Worm (Caenorhabditis elegans) whole organism, L3 larva: ENCODE data around the gene mbf-1.

Experiments used
- R02D3.7 ChIP-seq: fragments of 150-350 bp; optimal IDR thresholded peaks from 2 replicates; lab custom pipeline; 2014; ENCODE audit warnings: missing biosample characterization, missing genetic modification characterization
- ama-1 ChIP-seq: fragments of 150-350 bp; optimal IDR thresholded peaks from 2 replicates; lab custom pipeline; 2018
- ceh-16 ChIP-seq: sonication (generic microtip); optimal IDR thresholded peaks from 2 replicates; lab custom pipeline; 2017; ENCODE audit warnings: missing biosample characterization, missing genetic modification characterization
- ceh-28 ChIP-seq: fragments of 150-350 bp; optimal IDR thresholded peaks from 2 replicates; lab custom pipeline; 2014; ENCODE audit warnings: missing biosample characterization, missing genetic modification reagents, missing genetic modification characterization
- egl-5 ChIP-seq: fragments of 150-350 bp; optimal IDR thresholded peaks from 2 replicates; lab custom pipeline; 2017; ENCODE audit warnings: missing biosample characterization, missing genetic modification reagents, missing genetic modification characterization, inconsistent platforms
- elt-1 ChIP-seq: fragments of 150-350 bp; optimal IDR thresholded peaks from 2 replicates; lab custom pipeline; 2014; ENCODE audit warnings: missing biosample characterization, missing genetic modification characterization
- elt-2 ChIP-seq: sonication (generic microtip); optimal IDR thresholded peaks from 2 replicates; lab custom pipeline; 2016; ENCODE audit warnings: missing genetic modification reagents, mild to moderate bottlenecking, missing genetic modification characterization, missing compliant biosample characterization
- elt-3 ChIP-seq, 3 experiments: fragments of 150-350 bp in 1 of 3; sonication (generic microtip) in 2 of 3; optimal IDR thresholded peaks; 2 replicates in 2 of 3; 4 replicates in 1 of 3; lab custom pipeline; 2014 to 2017; ENCODE audit warnings: missing biosample characterization in 3 of 3, missing genetic modification characterization in 3 of 3
- eor-1 ChIP-seq, 2 experiments: fragments of 150-350 bp; optimal IDR thresholded peaks; 2 replicates each; lab custom pipeline; 2014 to 2018; ENCODE audit warnings: missing biosample characterization in 2 of 2, missing genetic modification characterization in 2 of 2
- fkh-10 ChIP-seq: sonication (generic microtip); optimal IDR thresholded peaks from 2 replicates; lab custom pipeline; 2017; ENCODE audit warnings: missing biosample characterization, missing genetic modification reagents, missing genetic modification characterization
- fos-1 ChIP-seq: fragments of 150-350 bp; optimal IDR thresholded peaks from 2 replicates; lab custom pipeline; 2014; ENCODE audit warnings: missing biosample characterization, missing genetic modification characterization
- hmg-11 ChIP-seq: sonication (generic microtip); optimal IDR thresholded peaks from 2 replicates; lab custom pipeline; 2016; ENCODE audit warnings: missing genetic modification characterization, missing compliant biosample characterization
- jun-1 ChIP-seq: fragments of 150-350 bp; optimal IDR thresholded peaks from 2 replicates; lab custom pipeline; 2014; ENCODE audit warnings: missing biosample characterization, missing genetic modification reagents, missing genetic modification characterization
- lin-15B ChIP-seq: fragments of 150-350 bp; optimal IDR thresholded peaks from 2 replicates; lab custom pipeline; 2014; ENCODE audit warnings: missing biosample characterization, missing genetic modification characterization
- lsy-12 ChIP-seq: sonication (generic microtip); optimal IDR thresholded peaks from 2 replicates; lab custom pipeline; 2016; ENCODE audit warnings: mild to moderate bottlenecking, missing genetic modification characterization, missing compliant biosample characterization
- nfya-1 ChIP-seq: sonication (generic microtip); optimal IDR thresholded peaks from 2 replicates; lab custom pipeline; 2017; ENCODE audit warnings: missing genetic modification characterization, mild to moderate bottlenecking, missing compliant biosample characterization, antibody characterized with exemption, moderate library complexity; ENCODE audit not compliant: insufficient read depth
- nhr-12 ChIP-seq: fragments of 150-350 bp; optimal IDR thresholded peaks from 2 replicates; lab custom pipeline; 2014; ENCODE audit warnings: missing biosample characterization, missing genetic modification characterization
- nhr-23 ChIP-seq: fragments of 150-350 bp; optimal IDR thresholded peaks from 2 replicates; lab custom pipeline; 2014; ENCODE audit warnings: missing biosample characterization, missing genetic modification reagents, missing genetic modification characterization
- nhr-237 ChIP-seq: fragments of 150-350 bp; optimal IDR thresholded peaks from 2 replicates; lab custom pipeline; 2014; ENCODE audit warnings: missing biosample characterization, missing genetic modification characterization
- nhr-25 ChIP-seq: sonication (generic microtip); optimal IDR thresholded peaks from 2 replicates; lab custom pipeline; 2017; ENCODE audit warnings: missing biosample characterization, missing genetic modification characterization
- nhr-43 ChIP-seq: sonication (generic microtip); optimal IDR thresholded peaks from 2 replicates; lab custom pipeline; 2016; ENCODE audit warnings: mild to moderate bottlenecking, missing genetic modification characterization, missing compliant biosample characterization; ENCODE audit not compliant: poor library complexity, severe bottlenecking
- nhr-76 ChIP-seq: fragments of 150-350 bp; sonication (generic microtip); optimal IDR thresholded peaks from 5 replicates; lab custom pipeline; 2014; ENCODE audit warnings: missing biosample characterization, missing genetic modification characterization
- pha-4 ChIP-seq: fragments of 150-350 bp; optimal IDR thresholded peaks from 2 replicates; lab custom pipeline; 2014; ENCODE audit warnings: missing biosample characterization, missing genetic modification reagents, missing genetic modification characterization
- pqm-1 ChIP-seq: fragments of 150-350 bp; optimal IDR thresholded peaks from 2 replicates; lab custom pipeline; 2017; ENCODE audit warnings: missing biosample characterization, missing genetic modification characterization, inconsistent platforms
- sea-2 ChIP-seq: fragments of 150-350 bp; sonication (generic microtip); optimal IDR thresholded peaks from 4 replicates; lab custom pipeline; 2014; ENCODE audit warnings: missing biosample characterization, missing genetic modification reagents, missing genetic modification characterization
- snpc-4 ChIP-seq: fragments of 150-350 bp; optimal IDR thresholded peaks from 2 replicates; lab custom pipeline; 2014; ENCODE audit warnings: missing biosample characterization, missing genetic modification characterization
- unc-39 ChIP-seq: sonication (generic microtip); optimal IDR thresholded peaks from 4 replicates; lab custom pipeline; 2017; ENCODE audit warnings: missing biosample characterization, missing genetic modification characterization
- unc-62 ChIP-seq: fragments of 150-350 bp; sonication (generic microtip); optimal IDR thresholded peaks from 4 replicates; lab custom pipeline; 2014; ENCODE audit warnings: missing biosample characterization, missing genetic modification reagents, missing genetic modification characterization
- zag-1 ChIP-seq: fragments of 150-350 bp; optimal IDR thresholded peaks from 2 replicates; lab custom pipeline; 2014; ENCODE audit warnings: missing biosample characterization, missing genetic modification characterization
- ztf-11 ChIP-seq: fragments of 150-350 bp; optimal IDR thresholded peaks from 2 replicates; lab custom pipeline; 2014; ENCODE audit warnings: missing biosample characterization, missing genetic modification characterization

The mbf-1 gene

DNA sequence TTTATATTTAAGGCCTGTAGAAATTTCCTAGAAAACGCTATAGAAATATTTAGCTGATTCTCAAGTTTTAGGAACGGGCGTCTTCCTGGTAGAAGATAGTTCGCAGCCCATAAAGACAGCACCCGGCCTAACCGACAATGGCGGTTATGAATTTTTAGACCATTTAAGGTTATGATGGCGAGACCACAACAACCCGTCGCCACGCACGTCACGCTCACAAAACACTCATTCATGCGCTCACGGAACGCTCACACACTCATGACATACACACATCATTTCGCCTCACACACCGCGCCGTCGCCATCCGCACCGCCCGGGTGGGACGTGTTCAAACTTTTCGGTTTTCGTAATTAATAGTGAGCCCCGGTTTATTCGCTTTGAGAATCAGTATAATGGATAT lies 43.5 kb upstream of the mbf-1 start:
- TF ChIP-seq ceh-16 (tag; lab: Kevin White, UChicago) = no peak
- no peak for TF ChIP-seq eor-1 (tag; optimal IDR thresholded peaks at IDR 0.05; lab: Kevin White, UChicago)
- no peak for TF ChIP-seq pqm-1 (tag; lab: Kevin White, UChicago)
- no peak for TF ChIP-seq ztf-11 (tag; lab: Kevin White, UChicago)
- no peak for TF ChIP-seq nhr-23
- no peak for TF ChIP-seq lsy-12
- TF ChIP-seq lin-15B = peak; percentile 8
- TF ChIP-seq, all 47 proteins: peak for 1

DNA sequence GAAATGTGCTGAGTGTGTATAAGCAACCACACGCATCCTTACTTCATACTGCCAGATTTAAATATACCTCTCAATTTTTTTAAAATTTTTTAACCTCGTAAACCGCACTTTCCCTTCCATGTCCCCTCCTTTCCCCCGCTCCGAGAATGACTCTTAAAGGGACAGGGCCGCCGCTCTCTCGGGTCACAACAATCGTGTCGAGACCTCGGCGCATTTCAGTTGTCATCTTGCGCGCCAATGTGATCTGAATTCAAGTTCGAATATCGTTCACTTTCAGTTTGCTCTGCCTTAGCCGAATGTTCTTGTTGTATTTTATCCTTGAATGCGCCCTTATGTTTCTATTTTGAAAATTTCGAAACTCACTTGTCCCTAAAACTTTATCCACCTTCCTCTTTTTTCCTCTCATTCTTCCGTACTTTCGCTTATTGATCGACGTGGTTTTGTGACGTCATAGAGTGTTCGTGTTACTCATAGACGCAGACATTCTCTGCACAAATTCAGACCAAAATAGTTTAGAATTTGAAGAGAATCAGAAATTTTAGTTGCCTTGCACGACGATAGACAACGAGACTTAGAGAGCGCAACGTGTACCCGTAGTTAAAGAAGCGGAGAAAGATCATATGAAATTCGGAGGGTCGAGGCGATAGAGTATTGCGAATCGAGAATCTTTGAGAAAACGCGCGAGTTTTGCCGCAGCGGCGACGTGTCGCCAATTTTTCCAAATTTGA lies 42.2 kb upstream of the mbf-1 start:
- TF ChIP-seq elt-2 (peak; percentile 57), jun-1 (tag; lab: Kevin White, UChicago) (peak; percentile 46), nfya-1 (tag; lab: Kevin White, UChicago) (peak; percentile 73), snpc-4 (peak; percentile 36), unc-39 (tag; lab: Kevin White, UChicago) (no peak), ama-1 (lab: Kevin White, UChicago) (no peak), lsy-12 (peak; percentile 58), hmg-11 (tag; lab: Kevin White, UChicago) (peak; percentile 71), egl-5 (tag; lab: Kevin White, UChicago) (no peak), pha-4 (tag; lab: Kevin White, UChicago) (peak; percentile 81), sea-2 (GFP tag; lab: Kevin White, UChicago) (peak; percentile 25), eor-1 (tag; optimal IDR thresholded peaks at IDR 0.05; lab: Kevin White, UChicago) (no peak), pqm-1 (tag; lab: Kevin White, UChicago) (peak; percentile 59), ceh-28 (tag; lab: Kevin White, UChicago) (peak; percentile 91), unc-62 (GFP tag; lab: Kevin White, UChicago) (peak; percentile 32), nhr-43 (tag; lab: Kevin White, UChicago) (peak; percentile 52), elt-3 (tag; optimal IDR thresholded peaks at IDR 0.05; lab: Kevin White, UChicago) (no peak), fkh-10 (GFP tag; lab: Kevin White, UChicago) (no peak), R02D3.7 (tag; lab: Kevin White, UChicago) (peak; percentile 71), nhr-25 (tag; lab: Kevin White, UChicago) (peak; percentile 56), lin-15B (peak; percentile 59), nhr-23 (peak; percentile 77)

DNA sequence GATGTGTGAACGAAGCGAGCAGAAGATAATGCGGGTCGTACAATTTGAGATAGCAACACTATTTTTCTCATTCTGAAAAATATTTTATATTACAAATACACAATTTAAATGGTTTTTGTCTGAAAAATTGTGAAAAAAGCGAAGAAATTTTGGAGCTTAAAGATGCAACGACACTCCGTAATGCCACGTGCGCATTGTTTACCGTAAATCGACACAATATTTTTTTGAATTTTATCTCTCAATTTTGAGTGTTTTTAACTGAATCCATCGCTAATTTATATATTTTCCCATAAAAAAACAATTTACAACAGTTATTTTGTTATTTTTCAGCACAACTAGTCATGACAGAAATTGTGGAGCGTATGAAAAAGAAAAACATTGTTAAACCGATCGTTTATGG lies 40.8 kb upstream of the mbf-1 start, which contains the start of the genes M04B2.4 and gfl-1:
Gene M04B2.4, minus strand, starts transcription at position 72 of the 400 bp plus-strand sequence.
Gene gfl-1, plus strand, starts transcription at position 331 of the 400 bp plus-strand sequence.
- TF ChIP-seq lin-15B = peak; percentile 23
- peak; percentile 44 for TF ChIP-seq nfya-1 (tag; lab: Kevin White, UChicago)
- peak; percentile 93 for TF ChIP-seq R02D3.7 (tag; lab: Kevin White, UChicago)
- peak; percentile 64 for TF ChIP-seq pha-4 (tag; lab: Kevin White, UChicago)
- no peak for TF ChIP-seq nhr-12 (tag; lab: Kevin White, UChicago)
- TF ChIP-seq fos-1 (tag; lab: Kevin White, UChicago) = no peak
- TF ChIP-seq unc-39 (tag; lab: Kevin White, UChicago) = no peak
- no peak for TF ChIP-seq nhr-237 (tag; lab: Kevin White, UChicago)
- TF ChIP-seq pqm-1 (tag; lab: Kevin White, UChicago) = peak; percentile 10
- TF ChIP-seq elt-1 = no peak
- TF ChIP-seq lsy-12 = no peak
- TF ChIP-seq elt-2 = peak; percentile 1
- TF ChIP-seq, all 47 proteins: peak for 6

DNA sequence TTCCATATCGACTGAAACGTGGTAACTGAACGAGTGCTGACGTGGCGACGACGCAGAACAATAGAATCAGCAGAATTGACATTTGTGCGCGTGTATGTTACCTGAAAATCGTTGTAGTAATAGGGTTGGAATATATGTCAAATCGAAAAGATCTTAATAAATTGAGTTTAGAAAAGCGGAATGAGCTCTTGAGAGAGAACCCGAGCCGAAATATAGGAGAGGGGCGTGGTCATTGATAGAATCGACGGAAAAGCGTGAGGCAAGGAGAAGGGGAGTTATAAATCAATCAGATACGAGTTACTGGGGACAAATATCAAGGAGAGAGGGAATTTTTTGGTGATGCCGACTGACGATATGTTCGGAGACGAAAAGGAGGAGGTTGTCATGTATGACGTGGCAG lies 30.5 kb upstream of the mbf-1 start, which contains the start of gene M04B2.6:
Gene M04B2.6, minus strand, starts transcription at position 101 of the 400 bp plus-strand sequence.
- TF ChIP-seq fos-1 (tag; lab: Kevin White, UChicago) (no peak), unc-62 (GFP tag; lab: Kevin White, UChicago) (no peak)

- no peak for TF ChIP-seq zag-1 (tag; lab: Kevin White, UChicago)
- TF ChIP-seq nhr-76 (tag; lab: Kevin White, UChicago) = no peak
- TF ChIP-seq fos-1 (tag; lab: Kevin White, UChicago) = no peak
Measured at ce11 chrIV:11504416-11504815, 24.2 kb upstream of the mbf-1 start, which contains the start of gene twk-25. twk-25 (plus strand) TSS chrIV:11504716.
